Fruit fly (Drosophila melanogaster) whole organism, embryonic: ENCODE measurements around the gene plx.

ENCODE experiments used
- B-H1 ChIP-seq: fragments of 200-800 bp; sonication (Bioruptor generic); IDR thresholded peaks from 3 replicates; pipeline ENCODE4 v1.3.6; 2022; ENCODE audit warnings: missing biosample characterization, missing genetic modification characterization
- BEAF-32 ChIP-seq: fragments of 200-800 bp; sonication (Bioruptor generic); optimal IDR thresholded peaks from 3 replicates; lab custom pipeline; 2017; ENCODE audit warnings: missing biosample characterization, missing genetic modification characterization, mild to moderate bottlenecking, moderate library complexity, missing genetic modification reagents
- CG1024 ChIP-seq: fragments of 200-800 bp; sonication (Bioruptor generic); IDR thresholded peaks from 2 replicates; pipeline ENCODE4 v1.3.6; 2022; ENCODE audit warnings: missing biosample characterization, missing genetic modification characterization
- CG10543 ChIP-seq: fragments of 200-800 bp; sonication (Bioruptor generic); optimal IDR thresholded peaks from 3 replicates; lab custom pipeline; 2017; ENCODE audit warnings: missing biosample characterization, mild to moderate bottlenecking, missing genetic modification characterization, moderate library complexity
- CG1233 ChIP-seq: fragments of 200-800 bp; sonication (Bioruptor generic); optimal IDR thresholded peaks from 4 replicates; lab custom pipeline; 2018; ENCODE audit warnings: missing biosample characterization, mild to moderate bottlenecking, missing genetic modification characterization
- CG13296 ChIP-seq: fragments of 200-800 bp; sonication (Bioruptor generic); optimal IDR thresholded peaks from 3 replicates; lab custom pipeline; 2018; ENCODE audit warnings: missing biosample characterization, mild to moderate bottlenecking, missing genetic modification characterization
- CG13775 ChIP-seq: fragments of 200-800 bp; sonication (Bioruptor generic); optimal IDR thresholded peaks from 3 replicates; lab custom pipeline; 2017; ENCODE audit warnings: missing biosample characterization, mild to moderate bottlenecking, missing genetic modification characterization
- CG14441 ChIP-seq: fragments of 200-800 bp; sonication (Bioruptor generic); IDR thresholded peaks from 2 replicates; pipeline ENCODE4 v1.3.6; 2022; ENCODE audit warnings: missing biosample characterization, missing genetic modification characterization
- CG17912 ChIP-seq: fragments of 200-800 bp; sonication (Bioruptor generic); optimal IDR thresholded peaks from 2 replicates; lab custom pipeline; 2018; ENCODE audit warnings: missing biosample characterization, mild to moderate bottlenecking, missing genetic modification characterization
- CG18764 ChIP-seq: fragments of 200-800 bp; sonication (Bioruptor generic); optimal IDR thresholded peaks from 3 replicates; lab custom pipeline; 2016; ENCODE audit warnings: missing biosample characterization, missing genetic modification characterization
- CG2116 ChIP-seq: fragments of 200-800 bp; sonication (Bioruptor generic); optimal IDR thresholded peaks from 3 replicates; lab custom pipeline; 2018; ENCODE audit warnings: missing biosample characterization, mild to moderate bottlenecking, missing genetic modification characterization
- CG2199 ChIP-seq: fragments of 200-800 bp; sonication (Bioruptor generic); IDR thresholded peaks from 3 replicates; pipeline ENCODE4 v1.3.6; 2022; ENCODE audit warnings: missing biosample characterization, missing genetic modification characterization
- CG2875 ChIP-seq: fragments of 200-800 bp; sonication (Bioruptor generic); optimal IDR thresholded peaks from 2 replicates; lab custom pipeline; 2017; ENCODE audit warnings: missing biosample characterization, mild to moderate bottlenecking, missing genetic modification characterization, missing genetic modification reagents
- CG31365 ChIP-seq: fragments of 200-800 bp; sonication (Bioruptor generic); optimal IDR thresholded peaks from 2 replicates; lab custom pipeline; 2018; ENCODE audit warnings: missing biosample characterization, mild to moderate bottlenecking, missing genetic modification characterization
- CG32532 ChIP-seq: fragments of 200-800 bp; sonication (Bioruptor generic); IDR thresholded peaks from 2 replicates; pipeline ENCODE4 v1.3.6; 2022; ENCODE audit warnings: missing biosample characterization, missing genetic modification characterization
- CG32772 ChIP-seq: fragments of 200-800 bp; sonication (Bioruptor generic); IDR thresholded peaks from 2 replicates; pipeline ENCODE4 v1.3.6; 2022; ENCODE audit warnings: missing biosample characterization, missing genetic modification characterization
- CG34422 ChIP-seq: fragments of 200-800 bp; sonication (Bioruptor generic); IDR thresholded peaks from 3 replicates; pipeline ENCODE4 v1.3.6; 2022; ENCODE audit warnings: missing biosample characterization, missing genetic modification characterization
- CG42726 ChIP-seq: fragments of 200-800 bp; sonication (Bioruptor generic); IDR thresholded peaks from 2 replicates; pipeline ENCODE4 v1.3.6; 2022; ENCODE audit warnings: missing biosample characterization, missing genetic modification characterization; ENCODE audit not compliant: partially characterized antibody
- CG4282 ChIP-seq: fragments of 200-800 bp; sonication (Bioruptor generic); optimal IDR thresholded peaks from 2 replicates; lab custom pipeline; 2016; ENCODE audit warnings: missing biosample characterization, missing genetic modification characterization
- CG4820 ChIP-seq: fragments of 200-800 bp; sonication (Bioruptor generic); optimal IDR thresholded peaks from 3 replicates; lab custom pipeline; 2016; ENCODE audit warnings: missing biosample characterization, missing genetic modification characterization
- CG7963 ChIP-seq: fragments of 200-800 bp; sonication (Bioruptor generic); IDR thresholded peaks from 3 replicates; pipeline ENCODE4 v1.3.6; 2022; ENCODE audit warnings: missing biosample characterization, missing genetic modification characterization; ENCODE audit not compliant: partially characterized antibody
- CG9876 ChIP-seq: fragments of 200-800 bp; sonication (Bioruptor generic); optimal IDR thresholded peaks from 2 replicates; lab custom pipeline; 2016; ENCODE audit warnings: missing biosample characterization, missing genetic modification characterization
- Dref ChIP-seq: fragments of 200-800 bp; sonication (Bioruptor generic); IDR thresholded peaks from 2 replicates; pipeline ENCODE4 v1.3.6; 2022; ENCODE audit warnings: missing biosample characterization, missing genetic modification characterization
- E2f1 ChIP-seq: fragments of 200-800 bp; sonication (Bioruptor generic); IDR thresholded peaks from 2 replicates; pipeline ENCODE4 v1.3.6; 2022; ENCODE audit warnings: missing biosample characterization, missing genetic modification characterization
- Fer2 ChIP-seq: fragments of 200-800 bp; sonication (Bioruptor generic); optimal IDR thresholded peaks from 2 replicates; lab custom pipeline; 2018; ENCODE audit warnings: missing biosample characterization, mild to moderate bottlenecking, missing genetic modification characterization, moderate library complexity
- Mad ChIP-seq: fragments of 200-800 bp; sonication (Bioruptor generic); optimal IDR thresholded peaks from 2 replicates; lab custom pipeline; 2016; ENCODE audit warnings: missing biosample characterization, missing genetic modification characterization
- Neu2 ChIP-seq: fragments of 200-800 bp; sonication (Bioruptor generic); optimal IDR thresholded peaks from 3 replicates; lab custom pipeline; 2016; ENCODE audit warnings: missing biosample characterization, missing genetic modification characterization, borderline replicate concordance
- Trl ChIP-seq, 3 experiments: fragments of >200 bp in 2 of 3; fragments of 200-800 bp in 1 of 3; sonication (Bioruptor generic) in 1 of 3; optimal IDR thresholded peaks; 2 replicates in 1 of 3; 3 replicates in 2 of 3; lab custom pipeline; 2016 to 2017; ENCODE audit warnings: missing biosample characterization in 1 of 3, missing genetic modification characterization in 1 of 3
- YL-1 ChIP-seq: fragments of 200-800 bp; sonication (Bioruptor generic); optimal IDR thresholded peaks from 3 replicates; lab custom pipeline; 2017; ENCODE audit warnings: missing biosample characterization, mild to moderate bottlenecking, missing genetic modification characterization
- amos ChIP-seq: fragments of 200-800 bp; sonication (Bioruptor generic); IDR thresholded peaks from 2 replicates; pipeline ENCODE4 v1.3.6; 2022; ENCODE audit warnings: missing biosample characterization, missing genetic modification characterization; ENCODE audit not compliant: partially characterized antibody
- ase ChIP-seq: fragments of 200-800 bp; sonication (Bioruptor generic); IDR thresholded peaks from 3 replicates; pipeline ENCODE4 v1.3.6; 2022; ENCODE audit warnings: missing biosample characterization, missing genetic modification characterization
- bcd ChIP-seq: fragments of 200-800 bp; sonication (Bioruptor generic); optimal IDR thresholded peaks from 2 replicates; lab custom pipeline; 2017; ENCODE audit warnings: missing biosample characterization, mild to moderate bottlenecking, missing genetic modification characterization
- crc ChIP-seq: fragments of 200-800 bp; sonication (Bioruptor generic); optimal IDR thresholded peaks from 2 replicates; lab custom pipeline; 2016; ENCODE audit warnings: missing biosample characterization, missing genetic modification characterization
- crp ChIP-seq, 2 experiments: fragments of 200-800 bp; sonication (Bioruptor generic); optimal IDR thresholded peaks; 2 replicates in 1 of 2; 3 replicates in 1 of 2; lab custom pipeline; 2017; ENCODE audit warnings: missing biosample characterization in 2 of 2, missing genetic modification characterization in 2 of 2, mild to moderate bottlenecking in 1 of 2, moderate library complexity in 1 of 2
- dati ChIP-seq: fragments of 200-800 bp; sonication (Bioruptor generic); IDR thresholded peaks from 2 replicates; pipeline ENCODE4 v1.3.6; 2022; ENCODE audit warnings: missing biosample characterization, missing genetic modification characterization
- esg ChIP-seq: fragments of 200-800 bp; sonication (Bioruptor generic); conservative IDR thresholded peaks from 2 replicates; pipeline ENCODE4 v1.3.6; 2022; ENCODE audit warnings: missing biosample characterization, missing genetic modification characterization
- ewg ChIP-seq: fragments of 200-800 bp; sonication (Bioruptor generic); optimal IDR thresholded peaks from 3 replicates; lab custom pipeline; 2017; ENCODE audit warnings: mild to moderate bottlenecking, missing biosample characterization, missing genetic modification reagents, missing genetic modification characterization
- eyg ChIP-seq: fragments of 200-800 bp; sonication (Bioruptor generic); optimal IDR thresholded peaks from 3 replicates; lab custom pipeline; 2016; ENCODE audit warnings: missing biosample characterization, missing genetic modification characterization
- fd96Cb ChIP-seq: fragments of 200-800 bp; sonication (Bioruptor generic); optimal IDR thresholded peaks from 2 replicates; lab custom pipeline; 2018; ENCODE audit warnings: missing biosample characterization, mild to moderate bottlenecking, missing genetic modification characterization, moderate library complexity
- gfzf ChIP-seq: fragments of 200-800 bp; sonication (Bioruptor generic); optimal IDR thresholded peaks from 2 replicates; lab custom pipeline; 2016; ENCODE audit warnings: missing biosample characterization, mild to moderate bottlenecking, missing genetic modification characterization, moderate library complexity
- jing ChIP-seq: fragments of 200-800 bp; sonication (Bioruptor generic); optimal IDR thresholded peaks from 2 replicates; lab custom pipeline; 2018; ENCODE audit warnings: missing biosample characterization, mild to moderate bottlenecking, missing genetic modification characterization
- jumu ChIP-seq: fragments of 200-800 bp; sonication (Bioruptor generic); optimal IDR thresholded peaks from 3 replicates; lab custom pipeline; 2016; ENCODE audit warnings: missing biosample characterization, missing genetic modification characterization
- nmo ChIP-seq: fragments of 200-800 bp; sonication (Bioruptor generic); optimal IDR thresholded peaks from 2 replicates; lab custom pipeline; 2018; ENCODE audit warnings: missing biosample characterization, mild to moderate bottlenecking, missing genetic modification characterization, moderate library complexity
- nom ChIP-seq: fragments of 200-800 bp; sonication (Bioruptor generic); optimal IDR thresholded peaks from 2 replicates; lab custom pipeline; 2017; ENCODE audit warnings: missing biosample characterization, missing genetic modification characterization, mild to moderate bottlenecking, moderate library complexity, missing genetic modification reagents
- salm ChIP-seq: fragments of 200-800 bp; sonication (Bioruptor generic); optimal IDR thresholded peaks from 2 replicates; lab custom pipeline; 2018; ENCODE audit warnings: missing biosample characterization, mild to moderate bottlenecking, missing genetic modification characterization
- sna ChIP-seq: fragments of 200-800 bp; sonication (Bioruptor generic); IDR thresholded peaks from 2 replicates; pipeline ENCODE4 v1.3.6; 2022; ENCODE audit warnings: missing biosample characterization, missing genetic modification characterization; ENCODE audit not compliant: partially characterized antibody
- tap ChIP-seq: fragments of 200-800 bp; optimal IDR thresholded peaks from 3 replicates; lab custom pipeline; 2019; ENCODE audit warnings: missing biosample characterization, mild to moderate bottlenecking, missing genetic modification characterization, moderate library complexity

Gene plx

dm6 chr3R:5668928-5669739 lies 16.5 kb upstream of the plx start, which contains the start of the genes Xe7 and Atg17:
Gene Xe7 (minus strand): TSS chr3R:5669334.
Gene Atg17 (plus strand): TSS chr3R:5669713.
- TF ChIP-seq CG10543, result peak; percentile 96
- peak; percentile 97 for TF ChIP-seq CG2116
- TF ChIP-seq Trl (optimal IDR thresholded peaks at IDR 0.05; lab: Kevin White, UChicago), result no peak
- TF ChIP-seq Trl (GFP tag; optimal IDR thresholded peaks at IDR 0.05; lab: Kevin White, UChicago), result peak; percentile 89
- TF ChIP-seq Fer2 (tag; lab: Kevin White, UChicago), result peak; percentile 95
- TF ChIP-seq CG7963 (GFP tag; lab: Robert Waterston, UW), result no peak
- TF ChIP-seq CG32532, result peak; percentile 94
- peak; percentile 85 for TF ChIP-seq CG4820
- peak; percentile 86 for TF ChIP-seq Mad (GFP tag; lab: Kevin White, UChicago)
- peak; percentile 57 for TF ChIP-seq eyg (GFP tag; lab: Kevin White, UChicago)
- peak in 1 of 2 experiments; percentile 45 for TF ChIP-seq crp (GFP tag; optimal IDR thresholded peaks at IDR 0.05; lab: Kevin White, UChicago)
- peak; percentile 68 for TF ChIP-seq dati (GFP tag; lab: Robert Waterston, UW)
- peak; percentile 85 for TF ChIP-seq ase (GFP tag; lab: Robert Waterston, UW)
- peak; percentile 91 for TF ChIP-seq CG34422 (GFP tag; lab: Robert Waterston, UW)
- TF ChIP-seq BEAF-32 (GFP tag; lab: Kevin White, UChicago), result peak; percentile 92
- TF ChIP-seq CG2875 (GFP tag; lab: Kevin White, UChicago), result peak; percentile 46
- TF ChIP-seq sna (GFP tag; lab: Robert Waterston, UW), result 0 out of 2 replicates have a peak, but pooled peaks have one; percentile 35
- TF ChIP-seq CG13775 (GFP tag; lab: Kevin White, UChicago), result peak; percentile 95
- peak; percentile 59 for TF ChIP-seq amos (GFP tag; lab: Robert Waterston, UW)
- TF ChIP-seq tap (tag; lab: Kevin White, UChicago), result peak; percentile 64
- peak; percentile 90 for TF ChIP-seq E2f1
- TF ChIP-seq jumu (GFP tag; lab: Kevin White, UChicago), result peak; percentile 87
- TF ChIP-seq salm, result peak; percentile 45
- no peak for TF ChIP-seq CG42726 (GFP tag; lab: Robert Waterston, UW)
- TF ChIP-seq Neu2, result peak; percentile 27
- peak; percentile 91 for TF ChIP-seq CG32772 (GFP tag; lab: Robert Waterston, UW)
- TF ChIP-seq CG18764, result peak; percentile 86
- peak; percentile 82 for TF ChIP-seq CG13296 (GFP tag; lab: Kevin White, UChicago)
- peak; percentile 56 for TF ChIP-seq crc
- TF ChIP-seq CG1024 (GFP tag; lab: Robert Waterston, UW), result 0 out of 2 replicates have a peak, but pooled peaks have one; percentile 20
- peak; percentile 93 for TF ChIP-seq esg
- peak; percentile 76 for TF ChIP-seq jing (GFP tag; lab: Kevin White, UChicago)
- peak; percentile 88 for TF ChIP-seq CG1233 (GFP tag; lab: Kevin White, UChicago)
- TF ChIP-seq CG9876 (GFP tag; lab: Kevin White, UChicago), result peak; percentile 87
- no peak for TF ChIP-seq CG2199
- TF ChIP-seq Dref (GFP tag; lab: Robert Waterston, UW), result peak; percentile 70
- peak; percentile 72 for TF ChIP-seq YL-1 (GFP tag; lab: Kevin White, UChicago)
- peak; percentile 62 for TF ChIP-seq CG17912 (GFP tag; lab: Kevin White, UChicago)
- TF ChIP-seq CG31365 (tag; lab: Kevin White, UChicago), result peak; percentile 32
- TF ChIP-seq CG14441 (GFP tag; lab: Robert Waterston, UW), result peak; percentile 93
- peak; percentile 31 for TF ChIP-seq nom
- TF ChIP-seq nmo (GFP tag; lab: Kevin White, UChicago), result peak; percentile 95
- TF ChIP-seq CG4282 (GFP tag; lab: Kevin White, UChicago), result peak; percentile 61
- peak; percentile 90 for TF ChIP-seq bcd (GFP tag; lab: Kevin White, UChicago)
- TF ChIP-seq B-H1 (GFP tag; lab: Robert Waterston, UW), result peak; percentile 87
- TF ChIP-seq fd96Cb (tag; lab: Kevin White, UChicago), result peak; percentile 93
- TF ChIP-seq gfzf (GFP tag; lab: Kevin White, UChicago), result peak; percentile 24
- peak; percentile 80 for TF ChIP-seq ewg (GFP tag; lab: Kevin White, UChicago)
